Fruit fly (Drosophila melanogaster) whole organism, pupa: ENCODE results near the gene tkv.
A peak's percentile ranks its signal among the peaks of the same experiment; 100 is the strongest.

ENCODE experiments used
- CG10348 ChIP-seq: fragments of 200-800 bp; sonication (Bioruptor generic); IDR thresholded peaks from 2 replicates; pipeline ENCODE4 v1.3.6; 2022; ENCODE audit warnings: missing biosample characterization, missing genetic modification characterization
- CG12605 ChIP-seq: fragments of 200-800 bp; sonication (Bioruptor generic); IDR thresholded peaks from 2 replicates; pipeline ENCODE4 v1.3.6; 2022; ENCODE audit warnings: missing biosample characterization, missing genetic modification characterization
- CG13204 ChIP-seq: fragments of 200-800 bp; sonication (Bioruptor generic); optimal IDR thresholded peaks from 2 replicates; lab custom pipeline; 2018; ENCODE audit warnings: missing biosample characterization, mild to moderate bottlenecking, missing genetic modification characterization, moderate library complexity
- CG14655 ChIP-seq: fragments of 200-800 bp; sonication (Bioruptor generic); optimal IDR thresholded peaks from 3 replicates; lab custom pipeline; 2017; ENCODE audit warnings: mild to moderate bottlenecking, missing biosample characterization, missing genetic modification reagents, missing genetic modification characterization
- CG15710 ChIP-seq: fragments of 200-800 bp; sonication (Bioruptor generic); optimal IDR thresholded peaks from 2 replicates; lab custom pipeline; 2018; ENCODE audit warnings: missing biosample characterization, mild to moderate bottlenecking, missing genetic modification characterization, moderate library complexity
- CG17806 ChIP-seq: fragments of 200-800 bp; sonication (Bioruptor generic); optimal IDR thresholded peaks from 2 replicates; lab custom pipeline; 2018; ENCODE audit warnings: missing biosample characterization, mild to moderate bottlenecking, missing genetic modification characterization, moderate library complexity
- CG32121 ChIP-seq: fragments of 200-800 bp; sonication (Bioruptor generic); IDR thresholded peaks from 2 replicates; pipeline ENCODE4 v1.3.6; 2022; ENCODE audit warnings: missing biosample characterization, missing genetic modification characterization
- CG34367 ChIP-seq: fragments of 200-800 bp; sonication (Bioruptor generic); optimal IDR thresholded peaks from 2 replicates; lab custom pipeline; 2018; ENCODE audit warnings: missing biosample characterization, mild to moderate bottlenecking, missing genetic modification characterization
- CG4496 ChIP-seq: fragments of 200-800 bp; sonication (Bioruptor generic); IDR thresholded peaks from 3 replicates; pipeline ENCODE4 v1.3.6; 2022; ENCODE audit warnings: missing biosample characterization, missing genetic modification characterization
- CG8159 ChIP-seq: fragments of 200-800 bp; sonication (Bioruptor generic); optimal IDR thresholded peaks from 3 replicates; lab custom pipeline; 2018; ENCODE audit warnings: missing biosample characterization, mild to moderate bottlenecking, missing genetic modification characterization, moderate library complexity
- CG8301 ChIP-seq: fragments of 200-800 bp; sonication (Bioruptor generic); optimal IDR thresholded peaks from 2 replicates; lab custom pipeline; 2018; ENCODE audit warnings: missing biosample characterization, mild to moderate bottlenecking, missing genetic modification characterization
- CG9948 ChIP-seq: fragments of 200-800 bp; sonication (Bioruptor generic); optimal IDR thresholded peaks from 2 replicates; lab custom pipeline; 2018; ENCODE audit warnings: missing biosample characterization, mild to moderate bottlenecking, missing genetic modification characterization, moderate library complexity
- D1 ChIP-seq: fragments of 200-800 bp; sonication (Bioruptor generic); optimal IDR thresholded peaks from 2 replicates; lab custom pipeline; 2018; ENCODE audit warnings: missing biosample characterization, mild to moderate bottlenecking, missing genetic modification characterization, moderate library complexity
- EcR ChIP-seq: fragments of 200-800 bp; sonication (Bioruptor generic); optimal IDR thresholded peaks from 3 replicates; lab custom pipeline; 2019; ENCODE audit warnings: missing biosample characterization, missing genetic modification characterization, mild to moderate bottlenecking, moderate library complexity, missing genetic modification reagents
- Ets98B ChIP-seq: fragments of 200-800 bp; sonication (Bioruptor generic); IDR thresholded peaks from 2 replicates; pipeline ENCODE4 v1.3.6; 2022; ENCODE audit warnings: missing biosample characterization, missing genetic modification characterization
- Pif1A ChIP-seq: fragments of 200-800 bp; sonication (Bioruptor generic); optimal IDR thresholded peaks from 3 replicates; lab custom pipeline; 2016; ENCODE audit warnings: missing biosample characterization, missing genetic modification characterization
- Pif1B ChIP-seq: fragments of 200-800 bp; sonication (Bioruptor generic); optimal IDR thresholded peaks from 3 replicates; lab custom pipeline; 2016; ENCODE audit warnings: missing biosample characterization, missing genetic modification characterization
- Snoo ChIP-seq: fragments of 200-800 bp; sonication (Bioruptor generic); optimal IDR thresholded peaks from 3 replicates; lab custom pipeline; 2017; ENCODE audit warnings: missing biosample characterization, mild to moderate bottlenecking, missing genetic modification characterization, inconsistent platforms
- fd96Ca ChIP-seq: fragments of 200-800 bp; sonication (Bioruptor generic); IDR thresholded peaks from 3 replicates; pipeline ENCODE4 v1.3.6; 2022; ENCODE audit warnings: missing biosample characterization, missing genetic modification characterization
- gl ChIP-seq: fragments of 200-800 bp; sonication (Bioruptor generic); optimal IDR thresholded peaks from 2 replicates; lab custom pipeline; 2018; ENCODE audit warnings: missing biosample characterization, mild to moderate bottlenecking, missing genetic modification characterization
- rn ChIP-seq: fragments of 200-800 bp; sonication (Bioruptor generic); IDR thresholded peaks from 2 replicates; pipeline ENCODE4 v1.3.6; 2022; ENCODE audit warnings: missing biosample characterization, missing genetic modification characterization

The tkv gene

DNA sequence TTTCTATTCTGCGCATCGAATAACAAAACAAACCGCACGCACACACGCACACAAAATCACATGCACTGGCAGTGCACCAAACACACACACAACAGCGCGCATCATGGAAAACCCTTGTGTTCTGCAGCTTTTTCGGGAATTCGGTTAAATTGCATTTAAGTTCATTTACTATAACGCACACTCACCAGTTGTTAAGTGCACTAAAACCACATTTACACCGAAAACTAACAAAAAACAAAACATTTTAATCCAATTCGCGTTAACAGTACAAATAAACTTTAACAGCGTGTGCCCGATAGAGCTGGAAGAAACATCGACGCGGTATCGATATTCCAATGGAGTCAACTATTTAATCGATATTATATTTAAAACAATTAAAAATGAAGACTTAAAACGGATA is at the start of gene tkv:
Gene tkv, minus strand, starts transcription at position 304 of the 400 bp plus-strand sequence.
- TF ChIP-seq fd96Ca (GFP tag; lab: Robert Waterston, UW) (no peak), Pif1B (GFP tag; lab: Kevin White, UChicago) (no peak), Snoo (no peak), gl (tag; lab: Kevin White, UChicago) (no peak), rn (GFP tag; lab: Robert Waterston, UW) (no peak), CG9948 (tag; lab: Kevin White, UChicago) (no peak), D1 (tag; lab: Kevin White, UChicago) (no peak), CG34367 (tag; lab: Kevin White, UChicago) (no peak), CG13204 (no peak), CG8159 (tag; lab: Kevin White, UChicago) (no peak), CG4496 (no peak), CG12605 (GFP tag; lab: Robert Waterston, UW) (no peak)

dm6 chr2L:5320063-5320462 is 48.9 kb upstream of the tkv start:
- no peak for TF ChIP-seq CG9948 (tag; lab: Kevin White, UChicago)
- TF ChIP-seq CG10348 (GFP tag; lab: Robert Waterston, UW): no peak
- no peak for TF ChIP-seq CG34367 (tag; lab: Kevin White, UChicago)
- TF ChIP-seq rn (GFP tag; lab: Robert Waterston, UW): no peak
- TF ChIP-seq EcR (GFP tag; lab: Kevin White, UChicago): no peak
- no peak for TF ChIP-seq CG32121 (GFP tag; lab: Robert Waterston, UW)
- no peak for TF ChIP-seq D1 (tag; lab: Kevin White, UChicago)
- TF ChIP-seq gl (tag; lab: Kevin White, UChicago): no peak

- TF ChIP-seq CG14655 (GFP tag; lab: Kevin White, UChicago): no peak
- no peak for TF ChIP-seq Ets98B (GFP tag; lab: Robert Waterston, UW)
- no peak for TF ChIP-seq gl (tag; lab: Kevin White, UChicago)
- no peak for TF ChIP-seq fd96Ca (GFP tag; lab: Robert Waterston, UW)
- no peak for TF ChIP-seq CG34367 (tag; lab: Kevin White, UChicago)
- TF ChIP-seq CG9948 (tag; lab: Kevin White, UChicago): no peak
- TF ChIP-seq CG13204: no peak
- TF ChIP-seq CG12605 (GFP tag; lab: Robert Waterston, UW): 0 out of 2 replicates have a peak, but pooled peaks have one; percentile 20
These were observed 43.5 kb upstream of the tkv start, which contains the start of gene CG14024 for dm6 chr2L:5314630-5315159. Gene CG14024 (minus strand): TSS chr2L:5314895.

dm6 chr2L:5309369-5309768 is 38.2 kb upstream of the tkv start:
- TF ChIP-seq Snoo (no peak), gl (tag; lab: Kevin White, UChicago) (no peak), CG9948 (tag; lab: Kevin White, UChicago) (no peak), D1 (tag; lab: Kevin White, UChicago) (no peak), CG32121 (GFP tag; lab: Robert Waterston, UW) (no peak), fd96Ca (GFP tag; lab: Robert Waterston, UW) (no peak), CG8159 (tag; lab: Kevin White, UChicago) (no peak)

dm6 chr2L:5306373-5306997 is 35.3 kb upstream of the tkv start:
- TF ChIP-seq CG4496 (peak; percentile 66), CG8301 (tag; lab: Kevin White, UChicago) (peak; percentile 12), CG32121 (GFP tag; lab: Robert Waterston, UW) (peak; percentile 68), Ets98B (GFP tag; lab: Robert Waterston, UW) (0 out of 2 replicates have a peak, but pooled peaks have one; percentile 31), EcR (GFP tag; lab: Kevin White, UChicago) (peak; percentile 97), Pif1B (GFP tag; lab: Kevin White, UChicago) (no peak), gl (tag; lab: Kevin White, UChicago) (no peak), CG17806 (tag; lab: Kevin White, UChicago) (no peak), CG13204 (peak; percentile 63), CG12605 (GFP tag; lab: Robert Waterston, UW) (no peak), CG34367 (tag; lab: Kevin White, UChicago) (no peak), fd96Ca (GFP tag; lab: Robert Waterston, UW) (peak; percentile 57; the same call in 2 of the 3 replicates), CG9948 (tag; lab: Kevin White, UChicago) (no peak), D1 (tag; lab: Kevin White, UChicago) (no peak), Snoo (peak; percentile 16), CG15710 (tag; lab: Kevin White, UChicago) (no peak), CG14655 (GFP tag; lab: Kevin White, UChicago) (no peak), rn (GFP tag; lab: Robert Waterston, UW) (no peak), CG10348 (GFP tag; lab: Robert Waterston, UW) (no peak), Pif1A (GFP tag; lab: Kevin White, UChicago) (no peak), CG8159 (tag; lab: Kevin White, UChicago) (no peak)
